Worm (Caenorhabditis elegans) whole organism, L4 larva: ENCODE data around the gene ZK1240.9.

Experiments
- ama-1 ChIP-seq: fragments of 150-350 bp; optimal IDR thresholded peaks from 2 replicates; lab custom pipeline; 2014; ENCODE audit warnings: inconsistent platforms, mixed read lengths
- mdl-1 ChIP-seq, 2 experiments: fragments of 150-350 bp in 1 of 2; sonication (generic microtip) in 1 of 2; optimal IDR thresholded peaks; 2 replicates each; lab custom pipeline; 2014 to 2017; ENCODE audit warnings: missing biosample characterization in 2 of 2, missing genetic modification characterization in 2 of 2

DNA sequence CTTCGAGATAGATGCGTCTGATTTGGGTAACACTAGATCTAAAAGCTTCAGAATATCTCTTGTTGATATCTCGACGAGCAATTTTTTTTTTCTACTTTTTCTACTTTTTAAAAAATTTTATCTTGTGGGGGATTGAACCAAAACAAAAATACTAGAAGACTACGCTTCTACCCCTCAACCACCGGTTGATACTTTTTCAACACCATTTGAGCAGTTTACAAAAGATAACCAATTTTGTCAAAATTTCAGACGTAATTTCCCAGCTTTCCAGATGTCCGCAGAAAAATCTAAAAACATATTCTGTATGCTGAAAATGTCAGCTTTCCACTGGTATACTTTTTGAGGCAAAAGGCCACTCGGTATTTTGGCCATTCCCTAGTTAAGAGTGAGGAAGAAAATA lies 13.4 kb upstream of the ZK1240.9 start:
- TF ChIP-seq mdl-1 (tag; optimal IDR thresholded peaks at IDR 0.05; lab: Kevin White, UChicago) (no peak), ama-1 (lab: Kevin White, UChicago) (no peak)
